Worm (Caenorhabditis elegans): ENCODE results near the gene cnnm-2.

- TF ChIP-seq ama-1 (optimal IDR thresholded peaks at IDR 0.05) (no peak), sea-1 (GFP tag; conservative IDR thresholded peaks at IDR 0.05) (no peak), flt-1 (GFP tag; IDR thresholded peaks at IDR 0.05) (no peak), pes-1 (GFP tag; IDR thresholded peaks at IDR 0.05) (no peak), tbx-11 (GFP tag; IDR thresholded peaks at IDR 0.05) (no peak), hmg-4 (GFP tag; optimal IDR thresholded peaks at IDR 0.05) (no peak), F13C5.2 (tag; optimal IDR thresholded peaks at IDR 0.05) (no peak)
Measured at ce11 chrX:8791821-8792220, 20.1 kb upstream of the cnnm-2 start, which contains the start of gene chup-1.

Data from whole organism, early embryonic.